Fruit fly (Drosophila melanogaster): ENCODE data around the gene CG4942.

CG4942 gene

dm6 chr3L:9065997-9066441, 6.9 kb upstream of the CG4942 start, which contains the start of gene Argk1 (continued):
- no peak for TF ChIP-seq CG6808 (GFP tag; optimal IDR thresholded peaks at IDR 0.05)
- TF ChIP-seq Blimp-1 (GFP tag; optimal IDR thresholded peaks at IDR 0.05): no peak
- TF ChIP-seq OdsH (GFP tag; optimal IDR thresholded peaks at IDR 0.05): peak; percentile 65
- TF ChIP-seq CG32006 (GFP tag; optimal IDR thresholded peaks at IDR 0.05): peak; percentile 76
- TF ChIP-seq dsx (GFP tag; optimal IDR thresholded peaks at IDR 0.05; ENCODE audit: poor library complexity, severe bottlenecking): peak; percentile 28
- TF ChIP-seq Gug (GFP tag; IDR thresholded peaks at IDR 0.05): peak; percentile 44; the same call in 1 of the 2 replicates
- peak; percentile 32 for TF ChIP-seq Ets96B (tag; optimal IDR thresholded peaks at IDR 0.05)
- TF ChIP-seq salr (GFP tag; optimal IDR thresholded peaks at IDR 0.05): peak in 1 of 2 experiments; percentile 65
- peak; percentile 5 for TF ChIP-seq CG6276 (GFP tag; optimal IDR thresholded peaks at IDR 0.05)
- TF ChIP-seq Eip75B (GFP tag; optimal IDR thresholded peaks at IDR 0.05): no peak
- peak; percentile 51 for TF ChIP-seq achi (GFP tag; optimal IDR thresholded peaks at IDR 0.05)
- TF ChIP-seq Sox14 (GFP tag; optimal IDR thresholded peaks at IDR 0.05): peak; percentile 6
- TF ChIP-seq net (GFP tag; optimal IDR thresholded peaks at IDR 0.05): peak; percentile 43
- TF ChIP-seq esn (GFP tag; optimal IDR thresholded peaks at IDR 0.05): peak; percentile 22
- no peak for TF ChIP-seq Sox102F (GFP tag; optimal IDR thresholded peaks at IDR 0.05)
- peak; percentile 89 for TF ChIP-seq eg (GFP tag; IDR thresholded peaks at IDR 0.05)
- TF ChIP-seq CG11294 (GFP tag; IDR thresholded peaks at IDR 0.05): peak; percentile 38; the same call in 1 of the 2 replicates
- no peak for TF ChIP-seq Sox15 (GFP tag; optimal IDR thresholded peaks at IDR 0.05)
- no peak for TF ChIP-seq CG7368 (GFP tag; optimal IDR thresholded peaks at IDR 0.05)
- no peak for TF ChIP-seq svp (GFP tag)
- peak; percentile 82 for TF ChIP-seq CG8119 (GFP tag; IDR thresholded peaks at IDR 0.05)

- TF ChIP-seq fkh (GFP tag; optimal IDR thresholded peaks at IDR 0.05): peak; percentile 23
- TF ChIP-seq net (GFP tag; optimal IDR thresholded peaks at IDR 0.05): no peak
- peak; percentile 67 for TF ChIP-seq svp (GFP tag)
- TF ChIP-seq CG6792 (GFP tag; optimal IDR thresholded peaks at IDR 0.05): no peak
These were observed 6.3 kb upstream of the CG4942 start for dm6 chr3L:9066509-9067021.

dm6 chr3L:9072062-9072730, 709 bp upstream of the CG4942 start:
- TF ChIP-seq svp (GFP tag) (peak; percentile 51), CG11762 (GFP tag; optimal IDR thresholded peaks at IDR 0.05; ENCODE audit: insufficient read depth) (no peak), Smox (GFP tag; optimal IDR thresholded peaks at IDR 0.05) (no peak), Hr38 (GFP tag; optimal IDR thresholded peaks at IDR 0.05) (no peak), fkh (GFP tag; optimal IDR thresholded peaks at IDR 0.05) (peak; percentile 92), Eip93F (GFP tag; optimal IDR thresholded peaks at IDR 0.05) (peak; percentile 22), Met (GFP tag; optimal IDR thresholded peaks at IDR 0.05) (peak; percentile 15)

dm6 chr3L:9074285-9074684, 1.4 kb downstream of the CG4942 start, which contains the start of gene teq:
Gene teq, plus strand, starts transcription at chr3L:9074643.
- TF ChIP-seq fkh (GFP tag; optimal IDR thresholded peaks at IDR 0.05) (peak; percentile 6), CG8319 (GFP tag; optimal IDR thresholded peaks at IDR 0.05) (no peak), svp (GFP tag) (peak; percentile 81)

- no peak for TF ChIP-seq Sox14 (GFP tag; optimal IDR thresholded peaks at IDR 0.05)
- TF ChIP-seq svp (GFP tag): peak; percentile 88
These were observed 2.0 kb downstream of the CG4942 start for dm6 chr3L:9074882-9075281.
